Worm (Caenorhabditis elegans): ENCODE results near the gene C27A2.12.

DNA sequence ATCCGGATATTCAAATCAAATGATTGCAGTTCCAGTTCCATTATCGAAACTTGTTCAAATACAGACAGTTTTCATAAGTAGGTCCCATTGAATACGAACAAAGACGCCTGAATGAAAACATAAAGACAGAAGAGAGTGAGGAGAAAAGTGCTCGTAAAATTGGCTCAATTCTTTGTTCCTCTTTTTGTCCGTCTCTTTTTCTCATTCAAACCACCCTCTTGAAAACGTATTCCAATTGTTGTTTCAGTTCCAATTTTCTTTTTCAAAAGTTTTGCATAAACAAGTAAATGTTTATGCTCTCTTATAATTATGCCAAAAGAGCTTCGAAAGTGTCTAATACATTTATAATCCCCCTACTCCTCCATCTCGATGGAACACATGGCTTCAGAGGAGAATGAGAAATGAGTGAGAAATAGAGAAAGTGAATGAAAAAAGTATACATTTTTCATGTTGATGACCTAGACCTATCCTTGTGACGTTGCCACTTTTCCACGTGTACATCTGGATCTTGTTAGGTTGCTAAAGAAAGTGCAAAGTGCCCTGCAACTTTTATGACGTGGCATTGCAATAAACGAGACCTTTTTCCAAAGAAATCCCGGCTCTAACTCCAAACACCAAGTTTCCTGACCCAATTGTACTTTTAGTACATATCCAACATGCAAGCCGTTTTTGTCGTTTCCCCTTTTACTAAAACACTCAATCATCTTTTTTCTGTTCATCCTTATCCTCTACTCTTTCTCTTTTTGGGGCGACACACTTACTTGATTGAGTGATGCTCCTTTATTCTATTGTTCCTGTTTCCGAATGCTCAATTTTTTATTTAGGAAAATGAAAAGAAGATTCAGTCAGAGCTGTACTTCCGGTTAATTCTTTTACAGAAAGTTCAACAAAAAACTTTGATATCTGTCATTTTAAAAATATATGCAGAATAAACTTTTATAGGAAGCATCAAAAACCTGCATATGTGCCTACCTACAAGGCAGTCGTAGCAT, 11.4 kb downstream of the C27A2.12 start:
- TF ChIP-seq dpff-1 (tag; optimal IDR thresholded peaks at IDR 0.05) (no peak), ama-1 (optimal IDR thresholded peaks at IDR 0.05) (no peak), ama-1 (GFP tag; optimal IDR thresholded peaks at IDR 0.05) (no peak), F52B5.7 (tag; optimal IDR thresholded peaks at IDR 0.05) (no peak), mcd-1 (GFP tag; IDR thresholded peaks at IDR 0.05) (no peak), lsl-1 (GFP tag; optimal IDR thresholded peaks at IDR 0.05) (no peak), somi-1 (GFP tag; optimal IDR thresholded peaks at IDR 0.05) (no peak), C06A6.2 (GFP tag; conservative IDR thresholded peaks at IDR 0.05) (no peak), unc-62 (GFP tag; optimal IDR thresholded peaks at IDR 0.05) (no peak), ceh-91 (GFP tag; IDR thresholded peaks at IDR 0.05) (no peak), let-607 (tag; optimal IDR thresholded peaks at IDR 0.05) (no peak), T26A5.8 (tag; optimal IDR thresholded peaks at IDR 0.05) (no peak), Y79H2A.3 (GFP tag; conservative IDR thresholded peaks at IDR 0.05) (no peak), ets-4 (GFP tag; optimal IDR thresholded peaks at IDR 0.05) (no peak), egrh-3 (GFP tag; IDR thresholded peaks at IDR 0.05) (no peak)
